Worm (Caenorhabditis elegans): ENCODE data around the gene K09C4.9.

Gene K09C4.9

DNA sequence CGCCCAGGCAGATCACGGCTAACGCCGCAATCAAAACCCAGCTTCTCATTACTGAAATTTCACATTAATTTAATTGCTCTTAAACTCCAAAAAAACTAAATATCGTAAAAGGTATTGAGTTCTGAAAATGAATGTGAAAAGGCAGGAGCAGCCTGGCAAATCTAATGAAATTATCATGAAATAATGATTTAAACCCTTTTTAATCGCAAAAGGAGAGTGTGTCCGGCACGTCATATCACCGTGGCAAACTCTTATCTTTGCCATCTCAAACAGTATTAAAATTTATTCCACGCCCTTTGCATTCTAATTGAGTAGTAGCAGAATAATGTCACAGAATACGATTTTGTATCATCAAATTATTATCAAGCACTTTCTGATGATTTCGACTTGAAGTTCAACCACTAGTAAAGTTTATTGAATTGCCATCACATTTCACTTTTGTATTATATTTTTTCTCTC is 36.2 kb downstream of the K09C4.9 start, which contains the start of gene F28B4.3:
TSS of gene F28B4.3 (minus strand) at position 51 of the 459 bp plus-strand sequence.
- TF ChIP-seq crh-2 (tag; optimal IDR thresholded peaks at IDR 0.05) (peak; percentile 85), egl-27 (tag; optimal IDR thresholded peaks at IDR 0.05) (no peak), fos-1 (tag; optimal IDR thresholded peaks at IDR 0.05) (peak; percentile 95), snpc-4 (tag; optimal IDR thresholded peaks at IDR 0.05) (no peak), sma-9 (GFP tag; optimal IDR thresholded peaks at IDR 0.05) (peak; percentile 72), sma-9 (tag; optimal IDR thresholded peaks at IDR 0.05) (no peak)

DNA sequence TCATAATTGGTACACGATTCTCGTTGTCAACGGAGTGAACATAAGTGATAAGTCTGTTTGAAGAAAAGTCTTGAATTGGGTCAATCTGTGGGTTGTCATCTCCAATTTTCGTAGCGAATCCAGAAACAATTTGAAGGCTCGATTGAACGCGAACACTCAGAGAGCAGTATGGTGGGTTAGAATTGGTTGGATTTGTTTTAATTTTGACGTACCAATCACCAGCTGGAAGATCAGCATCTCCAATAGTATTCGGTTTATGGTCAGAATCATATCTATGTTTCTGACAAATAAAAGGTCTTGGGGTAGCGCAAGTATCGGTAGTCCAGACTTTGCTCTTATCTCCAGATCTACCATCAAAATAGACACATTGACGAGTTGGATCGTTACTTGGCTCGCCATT is 41.0 kb downstream of the K09C4.9 start:
- no peak for TF ChIP-seq ceh-82 (tag; optimal IDR thresholded peaks at IDR 0.05)
- no peak for TF ChIP-seq sma-3 (GFP tag; optimal IDR thresholded peaks at IDR 0.05)
- no peak for TF ChIP-seq Y55F3AM.14 (GFP tag; optimal IDR thresholded peaks at IDR 0.05)
- TF ChIP-seq ZK546.5 (tag; optimal IDR thresholded peaks at IDR 0.05): no peak
- no peak for TF ChIP-seq nhr-77 (tag; optimal IDR thresholded peaks at IDR 0.05)
- TF ChIP-seq nhr-23 (tag; optimal IDR thresholded peaks at IDR 0.05): no peak
- TF ChIP-seq nhr-11 (tag; optimal IDR thresholded peaks at IDR 0.05): no peak
- no peak for TF ChIP-seq alr-1 (tag; optimal IDR thresholded peaks at IDR 0.05)
- TF ChIP-seq lin-13 (GFP tag; optimal IDR thresholded peaks at IDR 0.05): no peak
- TF ChIP-seq lin-11 (tag; optimal IDR thresholded peaks at IDR 0.05): no peak
- no peak for TF ChIP-seq nhr-237 (tag; optimal IDR thresholded peaks at IDR 0.05)
- no peak for TF ChIP-seq nhr-21 (tag; optimal IDR thresholded peaks at IDR 0.05)
- no peak for TF ChIP-seq nhr-6 (tag; optimal IDR thresholded peaks at IDR 0.05)
- TF ChIP-seq mdl-1 (tag; optimal IDR thresholded peaks at IDR 0.05): no peak
- TF ChIP-seq peb-1 (tag; optimal IDR thresholded peaks at IDR 0.05): no peak
- TF ChIP-seq lin-39 (tag; optimal IDR thresholded peaks at IDR 0.05): no peak
- no peak for TF ChIP-seq nhr-129 (tag; optimal IDR thresholded peaks at IDR 0.05)
- TF ChIP-seq elt-1 (tag; optimal IDR thresholded peaks at IDR 0.05): no peak

DNA sequence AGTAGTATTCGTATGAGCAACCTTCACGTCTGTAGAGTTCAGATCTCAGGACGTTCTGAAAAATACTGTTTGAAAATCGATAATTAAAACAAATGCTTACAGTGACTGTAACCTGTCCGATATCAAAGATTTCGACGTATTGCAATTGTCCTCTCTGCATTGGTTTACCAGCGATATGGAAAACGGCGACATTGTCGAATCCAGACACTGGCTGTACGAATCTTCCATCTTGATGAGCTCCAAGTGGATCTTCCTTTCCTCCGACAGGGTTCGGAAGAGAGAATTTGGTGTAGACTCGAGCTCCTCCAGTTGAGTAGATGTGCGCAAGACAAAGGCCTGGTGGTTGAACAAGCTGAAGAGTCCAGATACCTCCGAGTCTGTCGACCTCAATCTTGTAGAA is 42.9 kb downstream of the K09C4.9 start:
- TF ChIP-seq nhr-237 (tag; optimal IDR thresholded peaks at IDR 0.05): no peak
- TF ChIP-seq egl-27 (tag; optimal IDR thresholded peaks at IDR 0.05): no peak
- no peak for TF ChIP-seq ztf-4 (tag; optimal IDR thresholded peaks at IDR 0.05)
- no peak for TF ChIP-seq blmp-1 (tag; optimal IDR thresholded peaks at IDR 0.05; ENCODE audit: insufficient read depth)
- TF ChIP-seq ceh-16 (tag; optimal IDR thresholded peaks at IDR 0.05): no peak
- TF ChIP-seq crh-2 (tag; optimal IDR thresholded peaks at IDR 0.05): no peak
- no peak for TF ChIP-seq lsy-2 (tag; optimal IDR thresholded peaks at IDR 0.05)
- no peak for TF ChIP-seq nhr-12 (tag; optimal IDR thresholded peaks at IDR 0.05)
- TF ChIP-seq lin-39 (tag; optimal IDR thresholded peaks at IDR 0.05): no peak
- TF ChIP-seq elt-1 (tag; optimal IDR thresholded peaks at IDR 0.05): no peak
- TF ChIP-seq nhr-21 (tag; optimal IDR thresholded peaks at IDR 0.05): no peak
- TF ChIP-seq F13H6.1 (tag; optimal IDR thresholded peaks at IDR 0.05): no peak
- TF ChIP-seq C34F6.9 (tag; optimal IDR thresholded peaks at IDR 0.05): no peak

DNA sequence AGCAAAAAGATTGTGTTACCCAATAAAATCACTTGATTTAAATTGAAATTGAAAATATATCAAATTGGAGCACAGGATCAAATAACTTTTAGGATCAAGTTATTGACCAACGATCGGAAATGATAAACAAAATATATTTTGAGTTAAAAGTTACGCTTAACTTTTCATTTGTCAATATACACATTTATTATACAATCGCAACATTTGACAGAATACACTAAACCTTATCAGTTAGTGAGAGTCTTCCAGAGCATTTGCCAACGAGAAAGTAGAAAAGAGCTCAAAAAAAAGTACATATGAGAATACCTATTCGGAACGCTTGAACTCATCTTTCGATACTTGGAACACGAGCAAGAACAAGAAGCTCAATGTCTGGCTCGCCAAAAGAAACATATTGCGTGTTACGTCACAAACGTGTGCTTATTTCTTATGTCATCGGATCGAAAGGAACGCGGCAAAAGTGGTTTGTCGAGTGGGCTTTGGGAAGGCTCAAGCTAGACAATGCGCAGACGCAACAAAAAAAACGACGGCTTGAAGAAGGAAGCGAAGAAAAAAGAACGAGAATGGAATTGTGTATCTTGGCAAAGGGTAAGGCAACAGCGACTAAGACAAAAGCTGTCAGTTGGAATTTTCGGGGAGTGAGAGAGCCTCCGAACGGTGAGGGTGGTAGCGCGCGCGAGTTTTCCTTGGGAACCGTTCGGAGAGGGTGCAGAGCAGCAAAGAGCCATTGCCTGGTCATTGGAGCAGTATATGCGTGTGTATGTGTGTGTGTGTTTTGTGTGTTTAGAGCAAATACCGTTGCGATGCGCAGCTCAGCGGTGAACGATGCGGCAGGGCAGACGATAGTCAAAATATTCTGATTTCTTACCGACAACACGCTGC is 45.0 kb downstream of the K09C4.9 start:
- TF ChIP-seq ZK546.5 (tag; optimal IDR thresholded peaks at IDR 0.05): no peak
- peak; percentile 28 for TF ChIP-seq F13H6.1 (tag; optimal IDR thresholded peaks at IDR 0.05)
- TF ChIP-seq C34F6.9 (tag; optimal IDR thresholded peaks at IDR 0.05): no peak

DNA sequence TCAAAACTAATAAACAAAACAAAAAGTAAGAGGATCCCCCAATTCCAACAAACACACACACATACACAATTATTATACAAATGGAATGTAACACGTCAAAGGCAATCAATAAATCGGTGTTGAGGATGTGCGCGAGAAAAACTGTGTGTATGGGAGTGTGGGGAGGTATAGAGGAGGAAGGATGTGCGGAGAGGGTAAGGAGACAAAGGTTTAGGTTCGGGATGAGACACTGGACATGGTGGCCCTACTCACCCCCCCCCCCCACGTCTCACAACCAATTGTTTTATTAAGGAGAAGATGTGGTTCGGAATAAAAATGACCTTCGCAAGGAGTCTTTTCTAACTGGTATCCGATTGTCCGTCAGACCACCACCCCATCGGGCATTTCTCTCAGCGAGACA is 48.4 kb downstream of the K09C4.9 start:
- TF ChIP-seq egl-27 (tag; optimal IDR thresholded peaks at IDR 0.05): no peak
- TF ChIP-seq aly-2 (tag; optimal IDR thresholded peaks at IDR 0.05): no peak
- no peak for TF ChIP-seq R02D3.7 (tag; optimal IDR thresholded peaks at IDR 0.05)
- no peak for TF ChIP-seq ztf-4 (tag; optimal IDR thresholded peaks at IDR 0.05)
- no peak for TF ChIP-seq nhr-237 (tag; optimal IDR thresholded peaks at IDR 0.05)
- no peak for TF ChIP-seq ama-1 (optimal IDR thresholded peaks at IDR 0.05)
- no peak for TF ChIP-seq nhr-10 (tag; optimal IDR thresholded peaks at IDR 0.05)
- no peak for TF ChIP-seq unc-62 (GFP tag; optimal IDR thresholded peaks at IDR 0.05)
- no peak for TF ChIP-seq zag-1 (tag; optimal IDR thresholded peaks at IDR 0.05)
- TF ChIP-seq nhr-77 (tag; optimal IDR thresholded peaks at IDR 0.05): no peak
